Fruit fly (Drosophila melanogaster) whole organism, embryonic: ENCODE measurements around the gene Rpn11.

Experiments
- Adf1 ChIP-seq: fragments of 200-800 bp; sonication (Bioruptor generic); IDR thresholded peaks from 2 replicates; pipeline ENCODE4 v1.3.6; 2022; ENCODE audit warnings: missing biosample characterization, missing genetic modification characterization
- Atf-2 ChIP-seq: fragments of 200-800 bp; sonication (Bioruptor generic); optimal IDR thresholded peaks from 2 replicates; lab custom pipeline; 2016; ENCODE audit warnings: missing biosample characterization, missing genetic modification characterization
- BEAF-32 ChIP-seq: fragments of 200-800 bp; sonication (Bioruptor generic); optimal IDR thresholded peaks from 3 replicates; lab custom pipeline; 2017; ENCODE audit warnings: missing biosample characterization, missing genetic modification characterization, mild to moderate bottlenecking, moderate library complexity, missing genetic modification reagents
- Bgb ChIP-seq: fragments of 200-800 bp; sonication (Bioruptor generic); IDR thresholded peaks from 2 replicates; pipeline ENCODE4 v1.3.6; 2022; ENCODE audit warnings: missing biosample characterization, missing genetic modification characterization; ENCODE audit not compliant: partially characterized antibody
- CG10147 ChIP-seq: fragments of 200-800 bp; sonication (Bioruptor generic); optimal IDR thresholded peaks from 2 replicates; lab custom pipeline; 2019; ENCODE audit warnings: missing biosample characterization, mild to moderate bottlenecking, missing genetic modification characterization, moderate library complexity
- CG10565 ChIP-seq: fragments of 200-800 bp; sonication (Bioruptor generic); optimal IDR thresholded peaks from 3 replicates; lab custom pipeline; 2016; ENCODE audit warnings: missing biosample characterization, mild to moderate bottlenecking, missing genetic modification characterization
- CG11695 ChIP-seq: fragments of 200-800 bp; sonication (Bioruptor generic); IDR thresholded peaks from 3 replicates; pipeline ENCODE4 v1.3.6; 2022; ENCODE audit warnings: missing biosample characterization, missing genetic modification characterization
- CG12071 ChIP-seq: fragments of 200-800 bp; sonication (Bioruptor generic); optimal IDR thresholded peaks from 3 replicates; lab custom pipeline; 2018; ENCODE audit warnings: missing biosample characterization, mild to moderate bottlenecking, missing genetic modification characterization
- CG12942 ChIP-seq: fragments of 200-800 bp; sonication (Bioruptor generic); optimal IDR thresholded peaks from 3 replicates; lab custom pipeline; 2016; ENCODE audit warnings: missing biosample characterization, missing genetic modification characterization
- CG16779 ChIP-seq: fragments of 200-800 bp; sonication (Bioruptor generic); IDR thresholded peaks from 2 replicates; pipeline ENCODE4 v1.3.6; 2022; ENCODE audit warnings: missing biosample characterization, missing genetic modification characterization
- CG18011 ChIP-seq: fragments of 200-800 bp; sonication (Bioruptor generic); optimal IDR thresholded peaks from 2 replicates; lab custom pipeline; 2017; ENCODE audit warnings: missing biosample characterization, missing genetic modification characterization, mild to moderate bottlenecking, moderate library complexity, missing genotype
- CG30431 ChIP-seq: fragments of 200-800 bp; sonication (Bioruptor generic); optimal IDR thresholded peaks from 2 replicates; lab custom pipeline; 2017; ENCODE audit warnings: missing biosample characterization, missing genetic modification characterization
- CG34224 ChIP-seq: fragments of 200-800 bp; sonication (Bioruptor generic); IDR thresholded peaks from 3 replicates; pipeline ENCODE4 v1.3.6; 2022; ENCODE audit warnings: missing biosample characterization, missing genetic modification characterization; ENCODE audit not compliant: partially characterized antibody
- CG4404 ChIP-seq: fragments of 200-800 bp; sonication (Bioruptor generic); IDR thresholded peaks from 2 replicates; pipeline ENCODE4 v1.3.6; 2022; ENCODE audit warnings: missing biosample characterization, missing genetic modification characterization
- CG4617 ChIP-seq: fragments of 200-800 bp; sonication (Bioruptor generic); optimal IDR thresholded peaks from 3 replicates; lab custom pipeline; 2016; ENCODE audit warnings: missing biosample characterization, missing genetic modification characterization, borderline replicate concordance
- CG5245 ChIP-seq: fragments of 200-800 bp; sonication (Bioruptor generic); optimal IDR thresholded peaks from 3 replicates; lab custom pipeline; 2016; ENCODE audit warnings: missing biosample characterization, missing genetic modification characterization
- CG6654 ChIP-seq: fragments of 200-800 bp; sonication (Bioruptor generic); optimal IDR thresholded peaks from 2 replicates; lab custom pipeline; 2017; ENCODE audit warnings: missing biosample characterization, mild to moderate bottlenecking, missing genetic modification characterization
- CG9609 ChIP-seq: fragments of 200-800 bp; sonication (Bioruptor generic); optimal IDR thresholded peaks from 3 replicates; lab custom pipeline; 2016; ENCODE audit warnings: missing biosample characterization, missing genetic modification characterization
- CG9797 ChIP-seq: fragments of 200-800 bp; sonication (Bioruptor generic); optimal IDR thresholded peaks from 3 replicates; lab custom pipeline; 2018; ENCODE audit warnings: missing biosample characterization, mild to moderate bottlenecking, missing genetic modification characterization
- CHES-1-like ChIP-seq: fragments of 200-800 bp; sonication (Bioruptor generic); optimal IDR thresholded peaks from 2 replicates; lab custom pipeline; 2016; ENCODE audit warnings: missing biosample characterization, missing genetic modification characterization
- Hsf ChIP-seq: fragments of 200-800 bp; sonication (Bioruptor generic); optimal IDR thresholded peaks from 3 replicates; lab custom pipeline; 2016; ENCODE audit warnings: missing biosample characterization, missing genetic modification characterization
- Mrtf ChIP-seq: fragments of 200-800 bp; sonication (Bioruptor generic); IDR thresholded peaks from 3 replicates; pipeline ENCODE4 v1.3.6; 2022; ENCODE audit warnings: missing biosample characterization, missing genetic modification characterization
- Nf-YB ChIP-seq: fragments of 200-800 bp; sonication (Bioruptor generic); optimal IDR thresholded peaks from 3 replicates; lab custom pipeline; 2019; ENCODE audit warnings: missing biosample characterization, mild to moderate bottlenecking, missing genetic modification characterization, moderate library complexity
- Ravus ChIP-seq: fragments of 200-800 bp; sonication (Bioruptor generic); IDR thresholded peaks from 2 replicates; pipeline ENCODE4 v1.3.6; 2022; ENCODE audit warnings: missing biosample characterization, missing genetic modification characterization
- Rfx ChIP-seq: fragments of 200-800 bp; sonication (Bioruptor generic); IDR thresholded peaks from 2 replicates; pipeline ENCODE4 v1.3.6; 2022; ENCODE audit warnings: missing biosample characterization, missing genetic modification characterization
- Trl ChIP-seq, 3 experiments: fragments of >200 bp in 2 of 3; fragments of 200-800 bp in 1 of 3; sonication (Bioruptor generic) in 1 of 3; optimal IDR thresholded peaks; 2 replicates in 1 of 3; 3 replicates in 2 of 3; lab custom pipeline; 2016 to 2017; ENCODE audit warnings: missing biosample characterization in 1 of 3, missing genetic modification characterization in 1 of 3
- Usf ChIP-seq: fragments of 200-800 bp; sonication (Bioruptor generic); optimal IDR thresholded peaks from 2 replicates; lab custom pipeline; 2017; ENCODE audit warnings: missing genotype, missing biosample characterization, missing genetic modification characterization
- aop ChIP-seq: fragments of 200-800 bp; sonication (Bioruptor generic); IDR thresholded peaks from 2 replicates; pipeline ENCODE4 v1.3.6; 2022; ENCODE audit warnings: missing biosample characterization, missing genetic modification characterization
- ap ChIP-seq: fragments of 200-800 bp; sonication (Bioruptor generic); IDR thresholded peaks from 2 replicates; pipeline ENCODE4 v1.3.6; 2022; ENCODE audit warnings: missing biosample characterization, missing genetic modification characterization
- cwo ChIP-seq: fragments of 200-800 bp; sonication (Bioruptor generic); optimal IDR thresholded peaks from 3 replicates; lab custom pipeline; 2017; ENCODE audit warnings: missing biosample characterization, missing genetic modification characterization, mild to moderate bottlenecking, moderate library complexity, missing genetic modification reagents
- dmrt11E ChIP-seq: fragments of 200-800 bp; sonication (Bioruptor generic); optimal IDR thresholded peaks from 3 replicates; lab custom pipeline; 2018; ENCODE audit warnings: missing biosample characterization, mild to moderate bottlenecking, missing genetic modification characterization, moderate library complexity
- fd96Cb ChIP-seq: fragments of 200-800 bp; sonication (Bioruptor generic); optimal IDR thresholded peaks from 2 replicates; lab custom pipeline; 2018; ENCODE audit warnings: missing biosample characterization, mild to moderate bottlenecking, missing genetic modification characterization, moderate library complexity
- ham ChIP-seq: fragments of 200-800 bp; sonication (Bioruptor generic); IDR thresholded peaks from 2 replicates; pipeline ENCODE4 v1.3.6; 2022; ENCODE audit warnings: missing biosample characterization, missing genetic modification characterization
- inv ChIP-seq: fragments of 200-800 bp; sonication (Bioruptor generic); IDR thresholded peaks from 2 replicates; pipeline ENCODE4 v1.3.6; 2022; ENCODE audit warnings: missing biosample characterization, missing genetic modification characterization; ENCODE audit not compliant: partially characterized antibody
- knrl ChIP-seq: fragments of 200-800 bp; sonication (Bioruptor generic); IDR thresholded peaks from 3 replicates; pipeline ENCODE4 v1.3.6; 2022; ENCODE audit warnings: missing biosample characterization, missing genetic modification characterization; ENCODE audit not compliant: partially characterized antibody
- lilli ChIP-seq: fragments of 200-800 bp; sonication (Bioruptor generic); optimal IDR thresholded peaks from 3 replicates; lab custom pipeline; 2016; ENCODE audit warnings: missing biosample characterization, missing genetic modification characterization
- lola ChIP-seq, 3 experiments: fragments of >200 bp in 2 of 3; fragments of 200-800 bp in 1 of 3; sonication (Bioruptor generic) in 1 of 3; optimal IDR thresholded peaks; 2 replicates each; lab custom pipeline; 2017 to 2019; ENCODE audit warnings: missing biosample characterization in 3 of 3, missing genetic modification characterization in 3 of 3, mild to moderate bottlenecking in 1 of 3, moderate library complexity in 1 of 3
- mirr ChIP-seq: fragments of 200-800 bp; sonication (Bioruptor generic); optimal IDR thresholded peaks from 3 replicates; lab custom pipeline; 2018; ENCODE audit warnings: missing biosample characterization, mild to moderate bottlenecking, missing genetic modification characterization
- pb ChIP-seq: fragments of 200-800 bp; sonication (Bioruptor generic); optimal IDR thresholded peaks from 3 replicates; lab custom pipeline; 2016; ENCODE audit warnings: missing biosample characterization, missing genetic modification characterization
- pfk ChIP-seq: fragments of 200-800 bp; sonication (Bioruptor generic); optimal IDR thresholded peaks from 2 replicates; lab custom pipeline; 2018; ENCODE audit warnings: missing biosample characterization, mild to moderate bottlenecking, missing genetic modification characterization, moderate library complexity
- prd ChIP-seq, 3 experiments: fragments of >200 bp in 2 of 3; fragments of 200-800 bp in 1 of 3; sonication (Bioruptor generic) in 1 of 3; optimal IDR thresholded peaks in 2 of 3; IDR thresholded peaks in 1 of 3; 2 replicates in 2 of 3; 3 replicates in 1 of 3; pipeline versions ENCODE4 v1.3.6 to Lab custom; 2017 to 2022; ENCODE audit warnings: missing biosample characterization in 1 of 3, missing genetic modification characterization in 1 of 3
- ro ChIP-seq: fragments of 200-800 bp; sonication (Bioruptor generic); IDR thresholded peaks from 2 replicates; pipeline ENCODE4 v1.3.6; 2022; ENCODE audit warnings: missing biosample characterization, missing genetic modification characterization
- sens ChIP-seq: fragments of 200-800 bp; sonication (Bioruptor generic); peaks from one replicate; lab custom pipeline; 2016; ENCODE audit warnings: missing biosample characterization, missing genetic modification characterization
- ssp ChIP-seq: fragments of 200-800 bp; sonication (Bioruptor generic); IDR thresholded peaks from 2 replicates; pipeline ENCODE4 v1.3.6; 2022; ENCODE audit warnings: missing biosample characterization, missing genetic modification characterization
- stc ChIP-seq: fragments of 200-800 bp; sonication (Bioruptor generic); IDR thresholded peaks from 2 replicates; pipeline ENCODE4 v1.3.6; 2022; ENCODE audit warnings: missing biosample characterization, missing genetic modification characterization
- tgo ChIP-seq: fragments of 200-800 bp; sonication (Bioruptor generic); IDR thresholded peaks from 3 replicates; pipeline ENCODE4 v1.3.6; 2022; ENCODE audit warnings: missing biosample characterization, missing genetic modification characterization
- trh ChIP-seq: fragments of 200-800 bp; sonication (Bioruptor generic); optimal IDR thresholded peaks from 2 replicates; lab custom pipeline; 2016; ENCODE audit warnings: missing biosample characterization, missing genetic modification characterization

The Rpn11 gene

DNA sequence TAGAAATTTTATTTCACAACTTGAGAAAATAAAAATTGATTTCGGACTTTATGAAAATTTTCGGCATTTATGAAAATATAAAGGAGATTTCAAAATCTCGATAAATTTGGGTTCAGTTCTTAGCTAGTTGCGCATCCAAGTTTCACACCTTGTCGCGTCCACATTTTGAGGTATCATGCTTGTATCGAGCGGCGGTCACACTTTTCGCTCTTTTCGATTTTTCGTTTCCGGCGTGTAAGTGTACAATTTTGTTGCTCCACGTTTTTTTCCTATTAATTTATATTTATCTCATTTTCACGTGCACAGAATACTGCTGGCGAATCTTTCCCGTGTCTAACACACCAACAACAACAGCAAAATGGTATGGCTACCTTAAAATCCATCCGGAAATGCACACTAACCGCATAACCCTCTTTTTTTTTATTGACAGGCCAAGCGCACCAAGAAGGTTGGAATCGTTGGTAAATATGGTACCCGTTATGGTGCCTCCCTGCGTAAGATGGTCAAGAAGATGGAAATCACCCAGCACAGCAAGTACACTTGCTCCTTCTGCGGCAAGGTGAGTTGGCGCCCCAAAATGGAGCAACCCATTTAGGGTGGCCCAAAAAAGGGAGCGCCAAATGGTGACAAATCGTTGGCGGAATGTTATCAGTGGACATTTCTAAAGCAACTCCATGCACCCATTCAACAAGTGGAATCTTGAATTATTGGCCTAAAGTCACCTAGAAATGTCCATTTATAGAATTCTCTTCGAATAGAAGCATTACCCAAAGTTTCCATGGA, 11.4 kb upstream of the Rpn11 start, which contains the start of gene RpL37A (continued):
- TF ChIP-seq CG18011 (GFP tag; lab: Kevin White, UChicago) = peak; percentile 31
- peak in 1 of 3 experiments; percentile 18 for TF ChIP-seq lola (GFP tag; optimal IDR thresholded peaks at IDR 0.05; lab: Kevin White, UChicago)
- TF ChIP-seq CG12942 (GFP tag; lab: Kevin White, UChicago) = peak; percentile 48
- peak; percentile 87 for TF ChIP-seq Rfx (GFP tag; lab: Robert Waterston, UW)
- TF ChIP-seq Trl (optimal IDR thresholded peaks at IDR 0.05; lab: Kevin White, UChicago) = no peak
- TF ChIP-seq Trl (GFP tag; optimal IDR thresholded peaks at IDR 0.05; lab: Kevin White, UChicago) = peak; percentile 89
- no peak; the same call in 1 of the 2 replicates for TF ChIP-seq inv
- TF ChIP-seq Adf1 = peak; percentile 47
- peak; percentile 67 for TF ChIP-seq CG10147 (GFP tag; lab: Kevin White, UChicago)
- TF ChIP-seq Ravus (GFP tag; lab: Robert Waterston, UW) = no peak
- TF ChIP-seq dmrt11E (tag; lab: Kevin White, UChicago) = peak; percentile 57
- TF ChIP-seq mirr (GFP tag; lab: Kevin White, UChicago) = peak; percentile 75
- TF ChIP-seq cwo (GFP tag; lab: Kevin White, UChicago) = peak; percentile 54
- TF ChIP-seq knrl (GFP tag; lab: Robert Waterston, UW) = peak; percentile 24; the same call in 1 of the 3 replicates
- peak; percentile 53; the same call in 2 of the 3 replicates for TF ChIP-seq tgo (GFP tag; lab: Robert Waterston, UW)
- TF ChIP-seq ro = no peak
- TF ChIP-seq CG4617 (GFP tag; lab: Kevin White, UChicago) = peak; percentile 41
- TF ChIP-seq ham = 0 out of 2 replicates have a peak, but pooled peaks have one; percentile 21
- peak; percentile 85 for TF ChIP-seq Hsf (GFP tag; lab: Kevin White, UChicago)
- TF ChIP-seq Usf (GFP tag; lab: Kevin White, UChicago) = peak; percentile 41
- peak; percentile 68 for TF ChIP-seq CG11695
- TF ChIP-seq CG16779 = no peak
- TF ChIP-seq CG10565 (GFP tag; lab: Kevin White, UChicago) = peak; percentile 53
- peak; percentile 68 for TF ChIP-seq Nf-YB (GFP tag; lab: Kevin White, UChicago)
- TF ChIP-seq fd96Cb = peak; percentile 20
- TF ChIP-seq trh = peak; percentile 49
- no peak for TF ChIP-seq aop (GFP tag; lab: Robert Waterston, UW)
- peak; percentile 50; the same call in 1 of the 2 replicates for TF ChIP-seq Bgb
- 0 out of 3 replicates have a peak, but pooled peaks have one; percentile 20 for TF ChIP-seq CG34224 (GFP tag; lab: Robert Waterston, UW)
- TF ChIP-seq ssp (GFP tag; lab: Robert Waterston, UW) = peak; percentile 7; the same call in 1 of the 2 replicates
- peak; percentile 34 for TF ChIP-seq ap (GFP tag; lab: Robert Waterston, UW)
- peak; percentile 63 for TF ChIP-seq CG30431
- peak; percentile 79 for TF ChIP-seq pb (GFP tag; lab: Kevin White, UChicago)
- TF ChIP-seq BEAF-32 = peak; percentile 56
- TF ChIP-seq lilli (GFP tag; lab: Kevin White, UChicago) = peak; percentile 63
- TF ChIP-seq sens = peak; percentile 97
- peak; percentile 30; the same call in 1 of the 3 replicates for TF ChIP-seq Mrtf (GFP tag; lab: Robert Waterston, UW)
- no peak for TF ChIP-seq prd (optimal IDR thresholded peaks at IDR 0.05; lab: Kevin White, UChicago)
- TF ChIP-seq prd (GFP tag; IDR thresholded peaks at IDR 0.05; lab: Robert Waterston, UW) = no peak; the same call in 2 of the 3 replicates
- peak; percentile 96 for TF ChIP-seq CG9797 (GFP tag; lab: Kevin White, UChicago)
- TF ChIP-seq CG4404 (GFP tag; lab: Robert Waterston, UW) = no peak
- peak; percentile 73 for TF ChIP-seq CG5245 (GFP tag; lab: Kevin White, UChicago)
- peak; percentile 45 for TF ChIP-seq CG6654 (GFP tag; lab: Kevin White, UChicago)
- peak; percentile 47 for TF ChIP-seq CG9609 (GFP tag; lab: Kevin White, UChicago)
- peak; percentile 78 for TF ChIP-seq stc
- TF ChIP-seq CG12071 (GFP tag; lab: Kevin White, UChicago) = peak; percentile 78
- TF ChIP-seq pfk (GFP tag; lab: Kevin White, UChicago) = peak; percentile 75
- peak; percentile 63 for TF ChIP-seq Atf-2 (GFP tag; lab: Kevin White, UChicago)
- TF ChIP-seq CHES-1-like (GFP tag; lab: Kevin White, UChicago) = peak; percentile 76
